Worm (Caenorhabditis elegans): ENCODE data around the gene tdo-2.

tdo-2 gene

DNA sequence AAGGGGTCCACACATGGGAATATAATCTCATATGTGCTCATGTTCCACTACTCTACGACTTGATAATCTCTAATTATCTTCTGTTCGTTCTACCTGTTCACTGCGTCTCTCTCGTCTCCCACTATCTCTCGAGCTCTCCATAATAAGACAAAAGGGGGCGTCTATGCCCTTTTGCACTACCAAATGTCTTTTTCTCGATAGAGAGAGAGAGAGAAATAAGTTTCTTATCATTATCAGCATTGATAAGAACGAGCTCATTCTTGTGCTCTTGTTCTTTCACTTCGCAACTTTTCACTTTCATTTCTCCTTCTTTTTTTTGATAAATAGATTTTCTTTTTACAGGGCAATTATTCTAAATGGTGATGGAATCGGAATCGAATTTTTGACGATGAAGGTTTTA is 3.8 kb downstream of the tdo-2 start:
- TF ChIP-seq dpl-1 (GFP tag; optimal IDR thresholded peaks at IDR 0.05): no peak
- TF ChIP-seq ZK185.1 (tag; optimal IDR thresholded peaks at IDR 0.05; ENCODE audit: poor library complexity, severe bottlenecking): peak; percentile 2
- TF ChIP-seq hmg-1.2 (GFP tag; IDR thresholded peaks at IDR 0.05): 0 out of 2 replicates have a peak, but pooled peaks have one; percentile 6
- TF ChIP-seq lin-35 (GFP tag; optimal IDR thresholded peaks at IDR 0.05): no peak
- TF ChIP-seq ztf-26 (tag; optimal IDR thresholded peaks at IDR 0.05): no peak
- no peak for TF ChIP-seq C06A6.2 (GFP tag; conservative IDR thresholded peaks at IDR 0.05)
- TF ChIP-seq mes-4 (tag; optimal IDR thresholded peaks at IDR 0.05): no peak
- TF ChIP-seq rec-8 (tag; optimal IDR thresholded peaks at IDR 0.05): no peak
- no peak for TF ChIP-seq ccch-3 (GFP tag; optimal IDR thresholded peaks at IDR 0.05)
- TF ChIP-seq ets-4 (GFP tag; optimal IDR thresholded peaks at IDR 0.05): no peak
- TF ChIP-seq aptf-3 (GFP tag; IDR thresholded peaks at IDR 0.05): no peak
- no peak for TF ChIP-seq die-1 (tag; optimal IDR thresholded peaks at IDR 0.05)
- no peak for TF ChIP-seq madf-10 (tag; optimal IDR thresholded peaks at IDR 0.05)
- TF ChIP-seq nhr-80 (tag; optimal IDR thresholded peaks at IDR 0.05): peak; percentile 88
- no peak for TF ChIP-seq D2030.7 (GFP tag; IDR thresholded peaks at IDR 0.05)
- TF ChIP-seq fkh-3 (tag; optimal IDR thresholded peaks at IDR 0.05): no peak
- no peak for TF ChIP-seq nhr-120 (GFP tag; IDR thresholded peaks at IDR 0.05)
- no peak for TF ChIP-seq gei-17 (GFP tag; optimal IDR thresholded peaks at IDR 0.05)
- no peak for TF ChIP-seq madf-8 (GFP tag; conservative IDR thresholded peaks at IDR 0.05)
- TF ChIP-seq F22D6.2 (tag; optimal IDR thresholded peaks at IDR 0.05): no peak
- no peak for TF ChIP-seq ekl-4 (GFP tag; IDR thresholded peaks at IDR 0.05)
- no peak for TF ChIP-seq ceh-100 (GFP tag; IDR thresholded peaks at IDR 0.05)
- no peak for TF ChIP-seq madf-6 (GFP tag; IDR thresholded peaks at IDR 0.05)
- no peak for TF ChIP-seq B0261.1 (tag; optimal IDR thresholded peaks at IDR 0.05)
- TF ChIP-seq lsy-27 (tag; optimal IDR thresholded peaks at IDR 0.05; ENCODE audit: borderline replicate concordance, insufficient read depth): no peak
- TF ChIP-seq dox-1 (GFP tag; IDR thresholded peaks at IDR 0.05): peak; percentile 55
- TF ChIP-seq somi-1 (GFP tag; optimal IDR thresholded peaks at IDR 0.05): no peak

DNA sequence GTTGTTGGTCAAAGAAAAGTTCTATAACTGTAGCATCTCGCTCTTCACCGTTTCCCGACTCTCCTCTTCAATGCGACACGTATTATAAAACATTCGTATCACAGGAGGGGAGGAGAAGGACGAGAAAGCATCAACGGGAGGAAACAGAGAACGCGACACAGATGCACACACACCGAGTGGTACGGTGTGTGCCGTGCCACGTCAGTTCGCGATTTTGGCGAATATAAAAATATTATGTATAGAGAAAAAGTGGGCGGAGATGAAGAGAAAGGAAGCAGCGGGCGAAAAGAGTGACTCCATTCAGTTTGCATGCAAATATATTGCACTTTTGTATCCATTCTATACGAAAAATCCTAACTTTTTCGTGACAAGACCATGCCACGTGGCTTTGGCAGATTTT is 5.0 kb downstream of the tdo-2 start:
- TF ChIP-seq rcor-1 (GFP tag; IDR thresholded peaks at IDR 0.05): no peak
- peak; percentile 50 for TF ChIP-seq hrde-1 (tag; optimal IDR thresholded peaks at IDR 0.05; ENCODE audit: borderline replicate concordance)
- no peak for TF ChIP-seq Y53F4B.3 (GFP tag; IDR thresholded peaks at IDR 0.05)
- peak; percentile 54; the same call in 1 of the 2 replicates for TF ChIP-seq nfyb-1 (GFP tag; IDR thresholded peaks at IDR 0.05)
- TF ChIP-seq B0019.2 (GFP tag; conservative IDR thresholded peaks at IDR 0.05): no peak
- no peak for TF ChIP-seq sptf-2 (GFP tag; optimal IDR thresholded peaks at IDR 0.05)
- TF ChIP-seq let-526 (GFP tag; IDR thresholded peaks at IDR 0.05): no peak
- peak; percentile 40; the same call in 1 of the 2 replicates for TF ChIP-seq dox-1 (GFP tag; IDR thresholded peaks at IDR 0.05)
- peak; percentile 33 for TF ChIP-seq lin-54 (GFP tag; optimal IDR thresholded peaks at IDR 0.05)
- TF ChIP-seq madf-6 (GFP tag; IDR thresholded peaks at IDR 0.05): peak; percentile 23; the same call in 1 of the 2 replicates
- peak; percentile 67 for TF ChIP-seq nhr-80 (tag; optimal IDR thresholded peaks at IDR 0.05)
- TF ChIP-seq hmg-1.2 (GFP tag; IDR thresholded peaks at IDR 0.05): peak; percentile 26; the same call in 1 of the 2 replicates
- TF ChIP-seq madf-10 (tag; optimal IDR thresholded peaks at IDR 0.05): no peak
- TF ChIP-seq F57A8.1 (GFP tag; optimal IDR thresholded peaks at IDR 0.05): no peak
- TF ChIP-seq mes-4 (tag; optimal IDR thresholded peaks at IDR 0.05): peak; percentile 1
- no peak for TF ChIP-seq Y56A3A.18 (GFP tag; IDR thresholded peaks at IDR 0.05)
- 0 out of 2 replicates have a peak, but pooled peaks have one; percentile 35 for TF ChIP-seq D2030.7 (GFP tag; IDR thresholded peaks at IDR 0.05)
- peak; percentile 3 for TF ChIP-seq F52B5.7 (tag; optimal IDR thresholded peaks at IDR 0.05)
- no peak for TF ChIP-seq unc-62 (GFP tag; optimal IDR thresholded peaks at IDR 0.05)
- no peak for TF ChIP-seq snpc-4 (GFP tag; optimal IDR thresholded peaks at IDR 0.05)
- TF ChIP-seq snpc-4 (tag; optimal IDR thresholded peaks at IDR 0.05): peak in 3 of 4 experiments; percentile 13 to 42 (median 35)
- peak; percentile 77 to 79 for TF ChIP-seq let-607 (tag; optimal IDR thresholded peaks at IDR 0.05)
- peak; percentile 35 for TF ChIP-seq snpc-3.4 (tag; optimal IDR thresholded peaks at IDR 0.05)
- TF ChIP-seq die-1 (tag; optimal IDR thresholded peaks at IDR 0.05): peak; percentile 12
